ENCODE assay signal across 2 worm cellular contexts in the genomic region with DNA sequence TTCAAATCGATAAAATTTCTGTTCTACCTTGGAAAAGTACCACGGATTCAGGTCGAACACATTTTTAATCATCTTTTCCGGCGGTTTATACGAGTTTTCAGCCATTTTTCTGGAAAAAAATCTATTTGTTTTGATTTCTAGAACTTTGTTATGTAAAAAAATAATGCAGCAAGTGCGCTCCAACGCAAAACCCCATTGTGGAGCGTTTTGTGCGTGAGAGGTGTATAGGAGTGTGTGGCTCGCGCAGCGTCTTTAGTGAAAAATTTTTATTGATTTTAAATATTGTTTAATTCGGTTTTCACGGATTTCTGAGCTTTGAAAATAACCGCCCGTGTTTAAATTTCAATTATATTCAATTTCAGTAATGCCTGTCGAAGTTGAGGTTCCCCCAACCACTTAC.
TF ChIP-seq lines count a peak whose summit lies in the region.

A gene (minus strand): TSS at position 109 of the 400 bp plus-strand sequence.

TF ChIP-seq in whole organism, L4 larva, 104 proteins besides CTCF, POLR2A, EP300 and RAD21 (continued from another document):
- peak; percentile 95 for TF ChIP-seq nhr-11 (tag; optimal IDR thresholded peaks at IDR 0.05; lab: Kevin White, UChicago)
- peak; percentile 47; the same call in 1 of the 2 replicates for TF ChIP-seq Y48G9A.11 (GFP tag; IDR thresholded peaks at IDR 0.05; lab: Robert Waterston, UW)
- TF ChIP-seq rbr-2 (tag; optimal IDR thresholded peaks at IDR 0.05; lab: Kevin White, UChicago) = peak; percentile 95
- peak; percentile 85 for TF ChIP-seq nhr-42 (GFP tag; IDR thresholded peaks at IDR 0.05; lab: Robert Waterston, UW)
- TF ChIP-seq snpc-4 (tag; optimal IDR thresholded peaks at IDR 0.05; lab: Kevin White, UChicago) = peak; percentile 44
- TF ChIP-seq ceh-44 (GFP tag; IDR thresholded peaks at IDR 0.05; lab: Robert Waterston, UW) = peak; percentile 45; the same call in 1 of the 2 replicates
- peak; percentile 98 for TF ChIP-seq lin-13 (GFP tag; optimal IDR thresholded peaks at IDR 0.05; lab: Kevin White, UChicago)
- TF ChIP-seq nhr-237 (tag; optimal IDR thresholded peaks at IDR 0.05; lab: Kevin White, UChicago) = peak; percentile 69
- no peak for TF ChIP-seq ceh-62 (tag; optimal IDR thresholded peaks at IDR 0.05; lab: Kevin White, UChicago)
- peak; percentile 80 for TF ChIP-seq duxl-1 (tag; optimal IDR thresholded peaks at IDR 0.05; lab: Kevin White, UChicago; ENCODE audit: poor library complexity)
- peak; percentile 77; the same call in 1 of the 2 replicates for TF ChIP-seq pha-4 (GFP tag; IDR thresholded peaks at IDR 0.05; lab: Robert Waterston, UW)
- TF ChIP-seq pha-4 (tag; optimal IDR thresholded peaks at IDR 0.05; lab: Kevin White, UChicago) = peak; percentile 98
- peak; percentile 86 for TF ChIP-seq ztf-7 (tag; optimal IDR thresholded peaks at IDR 0.05; lab: Kevin White, UChicago)
- TF ChIP-seq Y75B8A.6 (GFP tag; IDR thresholded peaks at IDR 0.05; lab: Robert Waterston, UW) = peak; percentile 61; the same call in 1 of the 2 replicates
- peak; percentile 40 for TF ChIP-seq R02D3.7 (tag; optimal IDR thresholded peaks at IDR 0.05; lab: Kevin White, UChicago)
- peak; percentile 57 for TF ChIP-seq php-3 (GFP tag; IDR thresholded peaks at IDR 0.05; lab: Robert Waterston, UW)
- TF ChIP-seq nhr-77 (tag; optimal IDR thresholded peaks at IDR 0.05; lab: Kevin White, UChicago) = peak; percentile 98
- peak; percentile 86 for TF ChIP-seq F37D6.2 (tag; optimal IDR thresholded peaks at IDR 0.05; lab: Kevin White, UChicago)
- no peak for TF ChIP-seq mxl-2 (GFP tag; conservative IDR thresholded peaks at IDR 0.05; lab: Robert Waterston, UW)
- peak; percentile 91 for TF ChIP-seq spr-1 (tag; optimal IDR thresholded peaks at IDR 0.05; lab: Kevin White, UChicago)
- TF ChIP-seq mdl-1 (tag; optimal IDR thresholded peaks at IDR 0.05; lab: Kevin White, UChicago) = peak in 1 of 2 experiments; percentile 79
- peak; percentile 66 for TF ChIP-seq ceh-28 (tag; optimal IDR thresholded peaks at IDR 0.05; lab: Kevin White, UChicago)
- TF ChIP-seq zip-2 (tag; optimal IDR thresholded peaks at IDR 0.05; lab: Kevin White, UChicago) = peak; percentile 73
- TF ChIP-seq Y5F2A.4 (GFP tag; optimal IDR thresholded peaks at IDR 0.05; lab: Kevin White, UChicago) = no peak
- TF ChIP-seq lin-38 (GFP tag; IDR thresholded peaks at IDR 0.05; lab: Robert Waterston, UW) = peak; percentile 99
- TF ChIP-seq daf-16 (GFP tag; optimal IDR thresholded peaks at IDR 0.05; lab: Kevin White, UChicago) = peak in 1 of 2 experiments; percentile 75
- TF ChIP-seq daf-16 (tag; optimal IDR thresholded peaks at IDR 0.05; lab: Kevin White, UChicago) = peak; percentile 76
- TF ChIP-seq zfp-2 (tag; optimal IDR thresholded peaks at IDR 0.05; lab: Kevin White, UChicago) = peak; percentile 81
- TF ChIP-seq skn-1 (tag; optimal IDR thresholded peaks at IDR 0.05; lab: Kevin White, UChicago) = no peak
- TF ChIP-seq nhr-102 (tag; optimal IDR thresholded peaks at IDR 0.05; lab: Kevin White, UChicago) = peak; percentile 50
- TF ChIP-seq T26A8.4 (GFP tag; IDR thresholded peaks at IDR 0.05; lab: Robert Waterston, UW) = peak; percentile 68
- peak; percentile 97 for TF ChIP-seq mes-2 (tag; optimal IDR thresholded peaks at IDR 0.05; lab: Kevin White, UChicago; ENCODE audit: poor library complexity, severe bottlenecking)
- peak; percentile 93 for TF ChIP-seq hlh-30 (tag; optimal IDR thresholded peaks at IDR 0.05; lab: Kevin White, UChicago; ENCODE audit: insufficient read depth)
- no peak for TF ChIP-seq ztf-11 (tag; optimal IDR thresholded peaks at IDR 0.05; lab: Kevin White, UChicago)
TF ChIP-seq in whole organism, L4 larva: peak in this region for 68.

TF ChIP-seq in whole organism, late embryonic, 69 proteins besides CTCF, POLR2A, EP300 and RAD21 (continued from another document):
- TF ChIP-seq hlh-6 (tag; optimal IDR thresholded peaks at IDR 0.05; lab: Kevin White, UChicago) (no peak), ceh-34 (tag; optimal IDR thresholded peaks at IDR 0.05; lab: Kevin White, UChicago) (peak; percentile 90), elt-2 (tag; optimal IDR thresholded peaks at IDR 0.05; lab: Kevin White, UChicago) (peak; percentile 72), dve-1 (tag; optimal IDR thresholded peaks at IDR 0.05; lab: Kevin White, UChicago) (peak; percentile 69), ceh-30 (tag; optimal IDR thresholded peaks at IDR 0.05; lab: Kevin White, UChicago) (peak; percentile 76), Y22D7AL.16 (tag; optimal IDR thresholded peaks at IDR 0.05; lab: Kevin White, UChicago) (no peak), lin-11 (tag; optimal IDR thresholded peaks at IDR 0.05; lab: Kevin White, UChicago) (no peak), hlh-15 (tag; optimal IDR thresholded peaks at IDR 0.05; lab: Kevin White, UChicago) (no peak)
